Worm (Caenorhabditis elegans): ENCODE measurements around the gene F26G1.11.

F26G1.11 gene

DNA sequence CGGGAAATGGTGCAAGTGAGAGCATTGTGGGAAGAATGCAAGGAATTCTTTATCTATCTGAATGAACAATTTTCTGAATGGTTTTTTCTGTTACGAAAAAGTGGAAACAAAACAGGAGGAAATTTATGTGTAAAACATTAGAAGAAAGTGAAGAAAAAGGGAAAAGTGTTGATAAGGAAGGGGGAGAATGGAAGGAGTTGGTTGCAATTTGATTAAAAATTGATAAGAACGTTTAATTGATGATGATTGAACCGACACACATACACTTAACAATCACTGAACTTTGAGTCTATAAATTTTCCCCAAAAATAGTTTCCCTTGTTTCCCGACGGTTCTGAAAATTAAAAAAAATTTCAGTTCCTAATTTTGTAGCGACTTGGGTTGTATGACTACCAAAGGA lies 26.0 kb downstream of the F26G1.11 start:
- TF ChIP-seq ZK337.2 (GFP tag; IDR thresholded peaks at IDR 0.05): no peak
- no peak for TF ChIP-seq lin-38 (GFP tag; IDR thresholded peaks at IDR 0.05)
- no peak for TF ChIP-seq saeg-2 (GFP tag; IDR thresholded peaks at IDR 0.05)
- TF ChIP-seq hif-1 (tag; optimal IDR thresholded peaks at IDR 0.05): no peak
- TF ChIP-seq F37D6.2 (tag; optimal IDR thresholded peaks at IDR 0.05): no peak
- TF ChIP-seq F26F4.8 (GFP tag; conservative IDR thresholded peaks at IDR 0.05): no peak
- no peak for TF ChIP-seq D1046.2 (GFP tag; IDR thresholded peaks at IDR 0.05)
- TF ChIP-seq dmd-9 (GFP tag; IDR thresholded peaks at IDR 0.05): no peak
- TF ChIP-seq pha-4 (GFP tag; IDR thresholded peaks at IDR 0.05): no peak
- no peak for TF ChIP-seq pha-4 (tag; optimal IDR thresholded peaks at IDR 0.05)
- TF ChIP-seq gei-8 (GFP tag; optimal IDR thresholded peaks at IDR 0.05): no peak
- no peak for TF ChIP-seq nhr-77 (tag; optimal IDR thresholded peaks at IDR 0.05)
- TF ChIP-seq Y5F2A.4 (GFP tag; optimal IDR thresholded peaks at IDR 0.05): no peak
- no peak for TF ChIP-seq mxl-3 (GFP tag; optimal IDR thresholded peaks at IDR 0.05)
- no peak for TF ChIP-seq madf-5 (GFP tag; IDR thresholded peaks at IDR 0.05)
- peak; percentile 1 for TF ChIP-seq dve-1 (tag; optimal IDR thresholded peaks at IDR 0.05; ENCODE audit: insufficient read depth)
- TF ChIP-seq spr-3 (GFP tag; optimal IDR thresholded peaks at IDR 0.05): no peak
- TF ChIP-seq daf-8 (GFP tag; IDR thresholded peaks at IDR 0.05): no peak
- TF ChIP-seq madf-9 (GFP tag; conservative IDR thresholded peaks at IDR 0.05): no peak
- TF ChIP-seq F10B5.3 (tag; optimal IDR thresholded peaks at IDR 0.05): no peak
- no peak for TF ChIP-seq egl-27 (tag; optimal IDR thresholded peaks at IDR 0.05)
- TF ChIP-seq mes-2 (tag; optimal IDR thresholded peaks at IDR 0.05; ENCODE audit: poor library complexity, severe bottlenecking): no peak
- TF ChIP-seq nhr-10 (tag; optimal IDR thresholded peaks at IDR 0.05): no peak
- no peak for TF ChIP-seq ztf-7 (tag; optimal IDR thresholded peaks at IDR 0.05)
- no peak for TF ChIP-seq Y75B8A.6 (GFP tag; IDR thresholded peaks at IDR 0.05)
- no peak for TF ChIP-seq ces-1 (GFP tag; optimal IDR thresholded peaks at IDR 0.05)
- TF ChIP-seq arid-1 (GFP tag; conservative IDR thresholded peaks at IDR 0.05): no peak
- peak; percentile 42; the same call in 1 of the 2 replicates for TF ChIP-seq dmd-6 (GFP tag; IDR thresholded peaks at IDR 0.05)
- no peak for TF ChIP-seq ceh-32 (tag; optimal IDR thresholded peaks at IDR 0.05; ENCODE audit: poor library complexity)
- TF ChIP-seq nhr-76 (tag; optimal IDR thresholded peaks at IDR 0.05): no peak
- TF ChIP-seq daf-16 (GFP tag; optimal IDR thresholded peaks at IDR 0.05): no peak
- TF ChIP-seq daf-16 (tag; optimal IDR thresholded peaks at IDR 0.05): peak; percentile 49
- no peak for TF ChIP-seq nhr-42 (GFP tag; IDR thresholded peaks at IDR 0.05)
- peak; percentile 64; the same call in 1 of the 2 replicates for TF ChIP-seq php-3 (GFP tag; IDR thresholded peaks at IDR 0.05)
- no peak for TF ChIP-seq ztf-11 (tag; optimal IDR thresholded peaks at IDR 0.05)
- TF ChIP-seq lir-3 (tag; optimal IDR thresholded peaks at IDR 0.05): no peak
- TF ChIP-seq nhr-48 (tag; optimal IDR thresholded peaks at IDR 0.05): no peak
- TF ChIP-seq unc-62 (GFP tag; optimal IDR thresholded peaks at IDR 0.05 in 1 of 2): no peak
- TF ChIP-seq unc-62 (tag; optimal IDR thresholded peaks at IDR 0.05): no peak
- TF ChIP-seq nhr-28 (tag; optimal IDR thresholded peaks at IDR 0.05): peak; percentile 66
- peak; percentile 77 for TF ChIP-seq pqm-1 (tag; optimal IDR thresholded peaks at IDR 0.05)
- peak; percentile 29 for TF ChIP-seq hlh-11 (tag; optimal IDR thresholded peaks at IDR 0.05)
- no peak for TF ChIP-seq jun-1 (tag; optimal IDR thresholded peaks at IDR 0.05)
- TF ChIP-seq nhr-111 (GFP tag; optimal IDR thresholded peaks at IDR 0.05): no peak
- TF ChIP-seq ceh-20 (GFP tag; IDR thresholded peaks at IDR 0.05): no peak

All from whole organism, L4 larva.